Fruit fly (Drosophila melanogaster) Kc167 (cell line): ENCODE data around the gene CG46308.

ENCODE experiments used
- Myc ChIP-seq: fragments of >200 bp; optimal IDR thresholded peaks from 2 replicates; lab custom pipeline; 2017; ENCODE audit warnings: missing external identifiers
- h ChIP-seq: fragments of >200 bp; optimal IDR thresholded peaks from 3 replicates; lab custom pipeline; 2018; ENCODE audit warnings: missing external identifiers
- insv ChIP-seq: fragments of >200 bp; optimal IDR thresholded peaks from 3 replicates; lab custom pipeline; 2018; ENCODE audit warnings: missing external identifiers
- psq ChIP-seq: fragments of >200 bp; optimal IDR thresholded peaks from 2 replicates; lab custom pipeline; 2017; ENCODE audit warnings: missing external identifiers
- ttk ChIP-seq: sonication (Bioruptor generic); optimal IDR thresholded peaks from 2 replicates; lab custom pipeline; 2017; ENCODE audit warnings: missing external identifiers

dm6 chr2L:13412219-13412618 is 49.4 kb upstream of the CG46308 start, which contains the start of gene Flad2:
- no peak for TF ChIP-seq psq (lab: Kevin White, UChicago)
- no peak for TF ChIP-seq insv (lab: Kevin White, UChicago)
- no peak for TF ChIP-seq Myc (lab: Kevin White, UChicago)
- TF ChIP-seq h (lab: Kevin White, UChicago), result no peak
- no peak for TF ChIP-seq ttk (lab: Kevin White, UChicago)
